Fruit fly (Drosophila melanogaster) whole organism, embryonic: ENCODE results near the gene AsnRS.

Experiments
- Atf-2 ChIP-seq: fragments of 200-800 bp; sonication (Bioruptor generic); optimal IDR thresholded peaks from 2 replicates; lab custom pipeline; 2016; ENCODE audit warnings: missing biosample characterization, missing genetic modification characterization
- B-H2 ChIP-seq: fragments of 200-800 bp; sonication (Bioruptor generic); optimal IDR thresholded peaks from 2 replicates; lab custom pipeline; 2018; ENCODE audit warnings: missing biosample characterization, mild to moderate bottlenecking, missing genetic modification characterization
- CG10274 ChIP-seq: fragments of 200-800 bp; sonication (Bioruptor generic); optimal IDR thresholded peaks from 3 replicates; lab custom pipeline; 2017; ENCODE audit warnings: missing biosample characterization, mild to moderate bottlenecking, missing genetic modification characterization
- CG10431 ChIP-seq: fragments of 200-800 bp; sonication (Bioruptor generic); optimal IDR thresholded peaks from 3 replicates; lab custom pipeline; 2018; ENCODE audit warnings: missing biosample characterization, mild to moderate bottlenecking, missing genetic modification characterization
- CG11560 ChIP-seq: fragments of 200-800 bp; sonication (Bioruptor generic); IDR thresholded peaks from 3 replicates; pipeline ENCODE4 v1.3.6; 2022; ENCODE audit warnings: missing biosample characterization, missing genetic modification characterization
- CG13424 ChIP-seq: fragments of 200-800 bp; sonication (Bioruptor generic); optimal IDR thresholded peaks from 2 replicates; lab custom pipeline; 2019; ENCODE audit warnings: missing biosample characterization, mild to moderate bottlenecking, missing genetic modification characterization, moderate library complexity
- CG13775 ChIP-seq: fragments of 200-800 bp; sonication (Bioruptor generic); optimal IDR thresholded peaks from 3 replicates; lab custom pipeline; 2017; ENCODE audit warnings: missing biosample characterization, mild to moderate bottlenecking, missing genetic modification characterization
- CG1529 ChIP-seq: fragments of 200-800 bp; sonication (Bioruptor generic); optimal IDR thresholded peaks from 3 replicates; lab custom pipeline; 2018; ENCODE audit warnings: missing biosample characterization, missing genetic modification characterization
- CG15601 ChIP-seq: fragments of 200-800 bp; sonication (Bioruptor generic); optimal IDR thresholded peaks from 3 replicates; lab custom pipeline; 2019; ENCODE audit warnings: missing biosample characterization, mild to moderate bottlenecking, missing genetic modification characterization, moderate library complexity
- CG1647 ChIP-seq: fragments of 200-800 bp; sonication (Bioruptor generic); optimal IDR thresholded peaks from 3 replicates; lab custom pipeline; 2016; ENCODE audit warnings: missing biosample characterization, missing genetic modification characterization
- CG16863 ChIP-seq: fragments of 200-800 bp; sonication (Bioruptor generic); optimal IDR thresholded peaks from 3 replicates; lab custom pipeline; 2016; ENCODE audit warnings: missing biosample characterization, missing genetic modification characterization
- CG18262 ChIP-seq: fragments of 200-800 bp; optimal IDR thresholded peaks from 3 replicates; lab custom pipeline; 2019; ENCODE audit warnings: missing biosample characterization, mild to moderate bottlenecking, missing genetic modification characterization, moderate library complexity
- CG18599 ChIP-seq: fragments of 200-800 bp; sonication (Bioruptor generic); optimal IDR thresholded peaks from 3 replicates; lab custom pipeline; 2017; ENCODE audit warnings: missing biosample characterization, missing genetic modification characterization, mild to moderate bottlenecking, moderate library complexity, missing genetic modification reagents
- CG43689 ChIP-seq: fragments of 200-800 bp; sonication (Bioruptor generic); IDR thresholded peaks from 2 replicates; pipeline ENCODE4 v1.3.6; 2022; ENCODE audit warnings: missing biosample characterization, missing genetic modification characterization
- CG4707 ChIP-seq: fragments of 200-800 bp; sonication (Bioruptor generic); optimal IDR thresholded peaks from 2 replicates; lab custom pipeline; 2018; ENCODE audit warnings: missing biosample characterization, mild to moderate bottlenecking, missing genetic modification characterization, moderate library complexity
- CG4820 ChIP-seq: fragments of 200-800 bp; sonication (Bioruptor generic); optimal IDR thresholded peaks from 3 replicates; lab custom pipeline; 2016; ENCODE audit warnings: missing biosample characterization, missing genetic modification characterization
- CG6813 ChIP-seq: fragments of 200-800 bp; sonication (Bioruptor generic); optimal IDR thresholded peaks from 2 replicates; lab custom pipeline; 2017; ENCODE audit warnings: missing biosample characterization, missing genetic modification characterization, mild to moderate bottlenecking, moderate library complexity, missing genetic modification reagents
- CG8089 ChIP-seq: fragments of 200-800 bp; sonication (Bioruptor generic); optimal IDR thresholded peaks from 3 replicates; lab custom pipeline; 2016; ENCODE audit warnings: missing biosample characterization, missing genetic modification characterization
- CG9215 ChIP-seq: fragments of 200-800 bp; sonication (Bioruptor generic); IDR thresholded peaks from 2 replicates; pipeline ENCODE4 v1.3.6; 2022; ENCODE audit warnings: missing biosample characterization, missing genetic modification characterization
- CG9817 ChIP-seq: fragments of 200-800 bp; sonication (Bioruptor generic); optimal IDR thresholded peaks from 2 replicates; lab custom pipeline; 2018; ENCODE audit warnings: missing biosample characterization, mild to moderate bottlenecking, missing genetic modification characterization, moderate library complexity
- CrebB ChIP-seq: fragments of 200-800 bp; sonication (Bioruptor generic); optimal IDR thresholded peaks from 3 replicates; lab custom pipeline; 2018; ENCODE audit warnings: missing biosample characterization, mild to moderate bottlenecking, missing genetic modification characterization
- D ChIP-seq, 2 experiments: fragments of 200-800 bp in 1 of 2; fragments of >200 bp in 1 of 2; sonication (Bioruptor generic) in 1 of 2; optimal IDR thresholded peaks; 2 replicates in 1 of 2; 3 replicates in 1 of 2; lab custom pipeline; 2017; ENCODE audit warnings: mild to moderate bottlenecking in 1 of 2, missing biosample characterization in 1 of 2, missing genetic modification characterization in 1 of 2, missing genetic modification reagents in 1 of 2
- E2f2 ChIP-seq: fragments of 200-800 bp; sonication (Bioruptor generic); IDR thresholded peaks from 2 replicates; pipeline ENCODE4 v1.3.6; 2022; ENCODE audit warnings: missing biosample characterization, missing genetic modification characterization
- ERR ChIP-seq: fragments of 200-800 bp; sonication (Bioruptor generic); optimal IDR thresholded peaks from 2 replicates; lab custom pipeline; 2016; ENCODE audit warnings: missing biosample characterization, missing genetic modification characterization
- Ets97D ChIP-seq: fragments of 200-800 bp; sonication (Bioruptor generic); optimal IDR thresholded peaks from 3 replicates; lab custom pipeline; 2016; ENCODE audit warnings: missing biosample characterization, missing genetic modification characterization
- Fer1 ChIP-seq: fragments of 200-800 bp; sonication (Bioruptor generic); optimal IDR thresholded peaks from 2 replicates; lab custom pipeline; 2017; ENCODE audit warnings: missing biosample characterization, mild to moderate bottlenecking, missing genetic modification characterization
- Nf-YB ChIP-seq: fragments of 200-800 bp; sonication (Bioruptor generic); optimal IDR thresholded peaks from 3 replicates; lab custom pipeline; 2019; ENCODE audit warnings: missing biosample characterization, mild to moderate bottlenecking, missing genetic modification characterization, moderate library complexity
- Pdp1 ChIP-seq, 2 experiments: fragments of 200-800 bp; sonication (Bioruptor generic); optimal IDR thresholded peaks; 3 replicates each; lab custom pipeline; 2016; ENCODE audit warnings: missing biosample characterization in 2 of 2, missing genetic modification characterization in 2 of 2, mild to moderate bottlenecking in 1 of 2, moderate library complexity in 1 of 2
- Rfx ChIP-seq: fragments of 200-800 bp; sonication (Bioruptor generic); IDR thresholded peaks from 2 replicates; pipeline ENCODE4 v1.3.6; 2022; ENCODE audit warnings: missing biosample characterization, missing genetic modification characterization
- Xrp1 ChIP-seq: fragments of 200-800 bp; sonication (Bioruptor generic); IDR thresholded peaks from 2 replicates; pipeline ENCODE4 v1.3.6; 2022; ENCODE audit warnings: missing biosample characterization, missing genetic modification characterization
- crc ChIP-seq: fragments of 200-800 bp; sonication (Bioruptor generic); optimal IDR thresholded peaks from 2 replicates; lab custom pipeline; 2016; ENCODE audit warnings: missing biosample characterization, missing genetic modification characterization
- da ChIP-seq: fragments of 200-800 bp; sonication (Bioruptor generic); optimal IDR thresholded peaks from 2 replicates; lab custom pipeline; 2016; ENCODE audit warnings: missing biosample characterization, missing genetic modification characterization
- dimm ChIP-seq: fragments of 200-800 bp; sonication (Bioruptor generic); IDR thresholded peaks from 2 replicates; pipeline ENCODE4 v1.3.6; 2022; ENCODE audit warnings: missing biosample characterization, missing genetic modification characterization
- en ChIP-seq: fragments of 200-800 bp; sonication (Bioruptor generic); optimal IDR thresholded peaks from 2 replicates; lab custom pipeline; 2016; ENCODE audit warnings: missing biosample characterization, missing genetic modification characterization
- eve ChIP-seq, 2 experiments: fragments of >200 bp; optimal IDR thresholded peaks; 2 replicates each; lab custom pipeline; 2017; ENCODE audit warnings: missing biosample characterization in 2 of 2, missing genetic modification characterization in 2 of 2
- gce ChIP-seq: fragments of 200-800 bp; sonication (Bioruptor generic); IDR thresholded peaks from 3 replicates; pipeline ENCODE4 v1.3.6; 2022; ENCODE audit warnings: missing biosample characterization, missing genetic modification characterization
- gcm2 ChIP-seq: fragments of 200-800 bp; sonication (Bioruptor generic); optimal IDR thresholded peaks from 2 replicates; lab custom pipeline; 2016; ENCODE audit warnings: missing biosample characterization, missing genetic modification characterization
- grau ChIP-seq: fragments of 200-800 bp; optimal IDR thresholded peaks from 3 replicates; lab custom pipeline; 2019; ENCODE audit warnings: missing biosample characterization, mild to moderate bottlenecking, missing genetic modification characterization, moderate library complexity
- gt ChIP-seq: fragments of 200-800 bp; sonication (Bioruptor generic); IDR thresholded peaks from 2 replicates; pipeline ENCODE4 v1.3.6; 2022; ENCODE audit warnings: missing biosample characterization, missing genetic modification characterization
- inv ChIP-seq: fragments of 200-800 bp; sonication (Bioruptor generic); IDR thresholded peaks from 2 replicates; pipeline ENCODE4 v1.3.6; 2022; ENCODE audit warnings: missing biosample characterization, missing genetic modification characterization; ENCODE audit not compliant: partially characterized antibody
- jigr1 ChIP-seq: fragments of 200-800 bp; sonication (Bioruptor generic); IDR thresholded peaks from 3 replicates; pipeline ENCODE4 v1.3.6; 2022; ENCODE audit warnings: missing biosample characterization, missing genetic modification characterization
- jumu ChIP-seq: fragments of 200-800 bp; sonication (Bioruptor generic); optimal IDR thresholded peaks from 3 replicates; lab custom pipeline; 2016; ENCODE audit warnings: missing biosample characterization, missing genetic modification characterization
- kay ChIP-seq: fragments of 200-800 bp; sonication (Bioruptor generic); optimal IDR thresholded peaks from 2 replicates; lab custom pipeline; 2016; ENCODE audit warnings: missing biosample characterization, missing genetic modification characterization
- klu ChIP-seq: fragments of 200-800 bp; sonication (Bioruptor generic); IDR thresholded peaks from 2 replicates; pipeline ENCODE4 v1.3.6; 2022; ENCODE audit warnings: missing biosample characterization, missing genetic modification characterization
- scrt ChIP-seq: fragments of 200-800 bp; sonication (Bioruptor generic); optimal IDR thresholded peaks from 2 replicates; lab custom pipeline; 2018; ENCODE audit warnings: missing biosample characterization, mild to moderate bottlenecking, missing genetic modification characterization, moderate library complexity
- slbo ChIP-seq: fragments of 200-800 bp; sonication (Bioruptor generic); IDR thresholded peaks from 2 replicates; pipeline ENCODE4 v1.3.6; 2022; ENCODE audit warnings: missing biosample characterization, missing genetic modification characterization
- slou ChIP-seq: fragments of 200-800 bp; sonication (Bioruptor generic); optimal IDR thresholded peaks from 3 replicates; lab custom pipeline; 2016; ENCODE audit warnings: missing biosample characterization, missing genetic modification characterization
- sr ChIP-seq: fragments of 200-800 bp; sonication (Bioruptor generic); IDR thresholded peaks from 3 replicates; pipeline ENCODE4 v1.3.6; 2022; ENCODE audit warnings: missing biosample characterization, missing genetic modification characterization
- tin ChIP-seq: fragments of 200-800 bp; sonication (Bioruptor generic); optimal IDR thresholded peaks from 3 replicates; lab custom pipeline; 2016; ENCODE audit warnings: missing biosample characterization, missing genetic modification characterization
- wek ChIP-seq: fragments of 200-800 bp; sonication (Bioruptor generic); optimal IDR thresholded peaks from 3 replicates; lab custom pipeline; 2018; ENCODE audit warnings: missing biosample characterization, mild to moderate bottlenecking, missing genetic modification characterization, moderate library complexity

Gene AsnRS

dm6 chr2L:19158005-19158666, 26.4 kb upstream of the AsnRS start (continued):
- TF ChIP-seq CG16863: no peak
- no peak for TF ChIP-seq Ets97D (GFP tag; lab: Kevin White, UChicago)
- TF ChIP-seq gcm2: no peak
- no peak for TF ChIP-seq Pdp1 (GFP tag; optimal IDR thresholded peaks at IDR 0.05; lab: Kevin White, UChicago)
- no peak for TF ChIP-seq gt (GFP tag; lab: Robert Waterston, UW)
- TF ChIP-seq Atf-2 (GFP tag; lab: Kevin White, UChicago): peak; percentile 8
- TF ChIP-seq CG13775 (GFP tag; lab: Kevin White, UChicago): no peak
- no peak for TF ChIP-seq slbo (GFP tag; lab: Robert Waterston, UW)
- TF ChIP-seq eve (GFP tag; optimal IDR thresholded peaks at IDR 0.05; lab: Kevin White, UChicago): no peak
- TF ChIP-seq CG9215 (GFP tag; lab: Robert Waterston, UW): no peak
- TF ChIP-seq CG1529 (GFP tag; lab: Kevin White, UChicago): no peak
- TF ChIP-seq tin: no peak
- no peak for TF ChIP-seq dimm (GFP tag; lab: Robert Waterston, UW)
- no peak; the same call in 1 of the 2 replicates for TF ChIP-seq inv
- TF ChIP-seq sr (GFP tag; lab: Robert Waterston, UW): no peak
- TF ChIP-seq CG18599 (GFP tag; lab: Kevin White, UChicago): peak; percentile 54
- TF ChIP-seq CG18262 (tag; lab: Kevin White, UChicago): peak; percentile 6
- no peak for TF ChIP-seq klu (GFP tag; lab: Robert Waterston, UW)
- peak; percentile 23 for TF ChIP-seq CrebB
- peak; percentile 67 for TF ChIP-seq B-H2 (GFP tag; lab: Kevin White, UChicago)
- TF ChIP-seq CG10431: peak; percentile 20
- TF ChIP-seq CG9817 (tag; lab: Kevin White, UChicago): no peak
- no peak for TF ChIP-seq CG43689 (GFP tag; lab: Robert Waterston, UW)
- no peak for TF ChIP-seq jumu (GFP tag; lab: Kevin White, UChicago)
- TF ChIP-seq CG6813 (GFP tag; lab: Kevin White, UChicago): no peak
- no peak for TF ChIP-seq Xrp1 (GFP tag; lab: Robert Waterston, UW)
- no peak for TF ChIP-seq jigr1
- peak; percentile 42 for TF ChIP-seq wek (GFP tag; lab: Kevin White, UChicago)
- peak; percentile 15 for TF ChIP-seq CG4707
- TF ChIP-seq CG15601 (tag; lab: Kevin White, UChicago): peak; percentile 5
- no peak for TF ChIP-seq CG10274 (GFP tag; lab: Kevin White, UChicago)
- TF ChIP-seq CG1647 (GFP tag; lab: Kevin White, UChicago): no peak
- no peak for TF ChIP-seq CG11560 (tag; lab: Robert Waterston, UW)
- TF ChIP-seq Rfx (GFP tag; lab: Robert Waterston, UW): peak; percentile 37; the same call in 1 of the 2 replicates
- peak; percentile 75 for TF ChIP-seq Fer1 (GFP tag; lab: Kevin White, UChicago)
- TF ChIP-seq D (optimal IDR thresholded peaks at IDR 0.05; lab: Kevin White, UChicago): peak; percentile 45
- no peak for TF ChIP-seq D (GFP tag; optimal IDR thresholded peaks at IDR 0.05; lab: Kevin White, UChicago)
- TF ChIP-seq Nf-YB: no peak
- no peak for TF ChIP-seq kay (GFP tag; lab: Kevin White, UChicago)
- TF ChIP-seq CG13424 (tag; lab: Kevin White, UChicago): no peak
- TF ChIP-seq en (GFP tag; lab: Kevin White, UChicago): no peak
- TF ChIP-seq grau (tag; lab: Kevin White, UChicago): peak; percentile 51
- no peak for TF ChIP-seq slou (GFP tag; lab: Kevin White, UChicago)
- no peak for TF ChIP-seq gce (GFP tag; lab: Robert Waterston, UW)
- TF ChIP-seq CG4820: no peak
- TF ChIP-seq CG8089 (GFP tag; lab: Kevin White, UChicago): no peak
- peak; percentile 78 for TF ChIP-seq scrt (GFP tag; lab: Kevin White, UChicago)
- TF ChIP-seq ERR (GFP tag; lab: Kevin White, UChicago): no peak
- TF ChIP-seq da: no peak
- TF ChIP-seq E2f2 (GFP tag; lab: Robert Waterston, UW): no peak
- no peak for TF ChIP-seq crc (GFP tag; lab: Kevin White, UChicago)
